Fruit fly (Drosophila melanogaster): Measurements from ENCODE around the gene mtg.

dm6 chr3R:8256040-8256439, 5.7 kb downstream of the mtg start:
- TF ChIP-seq CTCF (optimal IDR thresholded peaks at IDR 0.05), result no peak
- no peak for TF ChIP-seq CG8478 (optimal IDR thresholded peaks at IDR 0.05)
